Fruit fly (Drosophila melanogaster): ENCODE data around the gene Osi24.
A peak's percentile ranks its signal among the peaks of the same experiment; 100 is the strongest.

The Osi24 gene

DNA sequence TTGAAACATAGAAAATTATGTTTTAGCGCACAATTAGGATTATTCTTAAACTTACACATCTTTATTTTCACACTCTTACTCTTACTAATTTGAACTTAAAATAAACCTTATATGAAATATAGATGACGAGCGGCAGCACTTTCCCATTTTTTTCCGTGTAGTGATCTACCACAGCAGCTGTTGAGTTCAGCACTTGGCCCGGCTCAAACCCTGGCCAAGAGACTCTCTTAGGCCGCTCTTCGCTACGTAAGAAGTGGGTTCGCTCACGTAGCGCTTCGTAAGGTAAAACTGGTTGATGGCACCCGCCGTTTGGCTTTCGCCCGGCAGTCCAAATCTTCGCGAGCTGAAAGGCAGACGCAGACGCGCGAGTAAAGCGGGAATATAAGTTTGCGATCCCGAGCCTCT, at the start of gene Osi24 (continued):
- TF ChIP-seq CG33213 (GFP tag; optimal IDR thresholded peaks at IDR 0.05) (peak; percentile 3), ftz-f1 (GFP tag; optimal IDR thresholded peaks at IDR 0.05) (no peak), nau (GFP tag; optimal IDR thresholded peaks at IDR 0.05) (peak; percentile 47), CG7372 (GFP tag; IDR thresholded peaks at IDR 0.05) (peak; percentile 37; the same call in 1 of the 2 replicates), CG10959 (GFP tag; IDR thresholded peaks at IDR 0.05) (no peak), br (optimal IDR thresholded peaks at IDR 0.05) (no peak), crc (GFP tag; optimal IDR thresholded peaks at IDR 0.05) (peak; percentile 8), CG10979 (tag; optimal IDR thresholded peaks at IDR 0.05) (peak; percentile 60), fd3F (GFP tag; optimal IDR thresholded peaks at IDR 0.05) (no peak), CG17612 (GFP tag; IDR thresholded peaks at IDR 0.05) (0 out of 2 replicates have a peak, but pooled peaks have one; percentile 18), CG8359 (GFP tag; optimal IDR thresholded peaks at IDR 0.05; ENCODE audit: borderline replicate concordance) (no peak), onecut (GFP tag; IDR thresholded peaks at IDR 0.05) (no peak), TFAM (GFP tag; optimal IDR thresholded peaks at IDR 0.05) (no peak), sd (tag; optimal IDR thresholded peaks at IDR 0.05) (no peak), CG12942 (GFP tag; optimal IDR thresholded peaks at IDR 0.05) (peak; percentile 37), CG14014 (GFP tag; IDR thresholded peaks at IDR 0.05) (peak; percentile 41; the same call in 1 of the 2 replicates), vnd (GFP tag; IDR thresholded peaks at IDR 0.05; ENCODE audit: partially characterized antibody) (no peak), slbo (GFP tag; IDR thresholded peaks at IDR 0.05) (peak; percentile 60), yki (optimal IDR thresholded peaks at IDR 0.05) (no peak), CG3726 (GFP tag; IDR thresholded peaks at IDR 0.05) (peak; percentile 64; the same call in 2 of the 3 replicates), ap (GFP tag; IDR thresholded peaks at IDR 0.05) (peak; percentile 72), fru (optimal IDR thresholded peaks at IDR 0.05) (no peak), HmgZ (tag; optimal IDR thresholded peaks at IDR 0.05) (no peak), CG8765 (GFP tag; IDR thresholded peaks at IDR 0.05) (no peak), Xbp1 (GFP tag; optimal IDR thresholded peaks at IDR 0.05) (peak; percentile 64)

- no peak for TF ChIP-seq bowl (GFP tag; IDR thresholded peaks at IDR 0.05)
- TF ChIP-seq cas (GFP tag; IDR thresholded peaks at IDR 0.05) = no peak
- no peak for TF ChIP-seq Ravus (GFP tag; IDR thresholded peaks at IDR 0.05)
These were observed 49.5 kb upstream of the Osi24 start for dm6 chr3R:6149130-6149529.

- TF ChIP-seq sens (GFP tag) = peak; percentile 14
- peak; percentile 23; the same call in 1 of the 2 replicates for TF ChIP-seq Bgb (GFP tag; IDR thresholded peaks at IDR 0.05; ENCODE audit: partially characterized antibody)
- TF ChIP-seq Rfx (GFP tag; IDR thresholded peaks at IDR 0.05) = peak; percentile 23; the same call in 1 of the 2 replicates
- 0 out of 2 replicates have a peak, but pooled peaks have one; percentile 38 for TF ChIP-seq vvl (GFP tag; IDR thresholded peaks at IDR 0.05)
- TF ChIP-seq CG17612 (GFP tag; IDR thresholded peaks at IDR 0.05) = 0 out of 2 replicates have a peak, but pooled peaks have one; percentile 30
- TF ChIP-seq run (tag; optimal IDR thresholded peaks at IDR 0.05) = no peak
- TF ChIP-seq Lhr (GFP tag; optimal IDR thresholded peaks at IDR 0.05) = peak; percentile 6
- TF ChIP-seq z (GFP tag; IDR thresholded peaks at IDR 0.05) = no peak
- no peak for TF ChIP-seq HLH54F (GFP tag; optimal IDR thresholded peaks at IDR 0.05)
- no peak for TF ChIP-seq CG8924 (tag; optimal IDR thresholded peaks at IDR 0.05)
- no peak for TF ChIP-seq CG2199 (GFP tag; IDR thresholded peaks at IDR 0.05)
- peak; percentile 45; the same call in 1 of the 2 replicates for TF ChIP-seq CG42726 (GFP tag; IDR thresholded peaks at IDR 0.05; ENCODE audit: partially characterized antibody)
- no peak for TF ChIP-seq sob (GFP tag; IDR thresholded peaks at IDR 0.05)
- no peak for TF ChIP-seq gro (GFP tag; optimal IDR thresholded peaks at IDR 0.05)
- TF ChIP-seq stwl (tag; optimal IDR thresholded peaks at IDR 0.05) = peak; percentile 8
- no peak for TF ChIP-seq Ets65A (GFP tag)
- TF ChIP-seq zen2 (GFP tag; IDR thresholded peaks at IDR 0.05; ENCODE audit: partially characterized antibody) = peak; percentile 24; the same call in 1 of the 3 replicates
- no peak for TF ChIP-seq CG2129 (GFP tag; IDR thresholded peaks at IDR 0.05; ENCODE audit: partially characterized antibody)
- peak; percentile 33 for TF ChIP-seq CTCF (GFP tag; optimal IDR thresholded peaks at IDR 0.05)
- peak; percentile 69 for TF ChIP-seq CG7928 (GFP tag; optimal IDR thresholded peaks at IDR 0.05)
These were observed 49.0 kb upstream of the Osi24 start for dm6 chr3R:6149593-6149992.
